Fruit fly (Drosophila melanogaster): ENCODE results near the gene Keap1.

Keap1 gene

dm6 chr3R:17039993-17040807, 39.5 kb downstream of the Keap1 start, which contains the start of the genes CG18213 and Trm7-32:
Gene CG18213 (minus strand): TSS chr3R:17040203.
Gene Trm7-32 (plus strand): TSS chr3R:17040682.
- TF ChIP-seq OdsH (GFP tag; optimal IDR thresholded peaks at IDR 0.05) (no peak), foxo (GFP tag; optimal IDR thresholded peaks at IDR 0.05) (no peak), lola (GFP tag; optimal IDR thresholded peaks at IDR 0.05) (no peak), woc (GFP tag; optimal IDR thresholded peaks at IDR 0.05) (peak; percentile 52), Hr83 (GFP tag; optimal IDR thresholded peaks at IDR 0.05; ENCODE audit: poor library complexity, severe bottlenecking) (no peak), Dif (GFP tag; optimal IDR thresholded peaks at IDR 0.05; ENCODE audit: partially characterized antibody) (no peak), Hnf4 (GFP tag; optimal IDR thresholded peaks at IDR 0.05) (peak; percentile 11), sage (GFP tag; optimal IDR thresholded peaks at IDR 0.05) (no peak)

- TF ChIP-seq sv (GFP tag; optimal IDR thresholded peaks at IDR 0.05) (no peak), Dif (GFP tag; optimal IDR thresholded peaks at IDR 0.05; ENCODE audit: partially characterized antibody) (no peak), CG9705 (GFP tag; optimal IDR thresholded peaks at IDR 0.05) (no peak), GATAd (GFP tag; optimal IDR thresholded peaks at IDR 0.05) (no peak), usp (GFP tag; optimal IDR thresholded peaks at IDR 0.05) (no peak), N (GFP tag; optimal IDR thresholded peaks at IDR 0.05) (no peak)
Measured at dm6 chr3R:17035945-17036344, 43.8 kb downstream of the Keap1 start, which contains the start of gene CG4009. Gene CG4009 (minus strand): TSS chr3R:17036045.

dm6 chr3R:17031502-17031901, 48.2 kb downstream of the Keap1 start, which contains the start of gene CG31268:
Gene CG31268 (plus strand): TSS chr3R:17031802.
- TF ChIP-seq ey (GFP tag; optimal IDR thresholded peaks at IDR 0.05), result no peak
- TF ChIP-seq usp (GFP tag; optimal IDR thresholded peaks at IDR 0.05), result no peak
- no peak for TF ChIP-seq Dfd (GFP tag; optimal IDR thresholded peaks at IDR 0.05)
- TF ChIP-seq sv (GFP tag; optimal IDR thresholded peaks at IDR 0.05), result no peak
- TF ChIP-seq Myc (optimal IDR thresholded peaks at IDR 0.05), result no peak
- TF ChIP-seq Sp1 (GFP tag; optimal IDR thresholded peaks at IDR 0.05), result no peak
- no peak for TF ChIP-seq GATAd (GFP tag; optimal IDR thresholded peaks at IDR 0.05)
- TF ChIP-seq rgr (GFP tag; optimal IDR thresholded peaks at IDR 0.05), result no peak
- TF ChIP-seq psq (GFP tag; optimal IDR thresholded peaks at IDR 0.05), result no peak
- no peak for TF ChIP-seq dmrt93B (GFP tag; optimal IDR thresholded peaks at IDR 0.05)
- TF ChIP-seq Vsx2 (GFP tag; optimal IDR thresholded peaks at IDR 0.05; ENCODE audit: partially characterized antibody), result no peak
- TF ChIP-seq lola (GFP tag; optimal IDR thresholded peaks at IDR 0.05), result no peak
- TF ChIP-seq Abd-B (GFP tag; optimal IDR thresholded peaks at IDR 0.05), result no peak
- TF ChIP-seq Rel (GFP tag; optimal IDR thresholded peaks at IDR 0.05), result no peak
- TF ChIP-seq Rel (tag; optimal IDR thresholded peaks at IDR 0.05), result no peak
- no peak for TF ChIP-seq Jra (GFP tag; optimal IDR thresholded peaks at IDR 0.05)

- TF ChIP-seq dsf (GFP tag; optimal IDR thresholded peaks at IDR 0.05; ENCODE audit: borderline replicate concordance) (no peak), dl (GFP tag; optimal IDR thresholded peaks at IDR 0.05; ENCODE audit: insufficient read depth in 1 of 2, partially characterized antibody in 2 of 2) (no peak), brk (GFP tag; optimal IDR thresholded peaks at IDR 0.05) (no peak), Hnf4 (GFP tag; optimal IDR thresholded peaks at IDR 0.05) (no peak), CrebA (GFP tag; optimal IDR thresholded peaks at IDR 0.05; ENCODE audit: borderline replicate concordance) (no peak), Dfd (GFP tag; optimal IDR thresholded peaks at IDR 0.05) (no peak), CG32264 (GFP tag; optimal IDR thresholded peaks at IDR 0.05) (no peak), usp (GFP tag; optimal IDR thresholded peaks at IDR 0.05) (no peak), jim (GFP tag; optimal IDR thresholded peaks at IDR 0.05) (no peak), br (GFP tag; optimal IDR thresholded peaks at IDR 0.05) (no peak)
Measured at dm6 chr3R:17029796-17030195, 49.9 kb downstream of the Keap1 start.

- TF ChIP-seq Jra (GFP tag; optimal IDR thresholded peaks at IDR 0.05) (no peak), pan (optimal IDR thresholded peaks at IDR 0.05) (no peak), psq (GFP tag; optimal IDR thresholded peaks at IDR 0.05) (no peak), Hnf4 (GFP tag; optimal IDR thresholded peaks at IDR 0.05) (no peak), OdsH (GFP tag; optimal IDR thresholded peaks at IDR 0.05) (no peak), Vsx2 (GFP tag; optimal IDR thresholded peaks at IDR 0.05; ENCODE audit: partially characterized antibody) (no peak), CG32264 (GFP tag; optimal IDR thresholded peaks at IDR 0.05) (no peak), h (GFP tag; optimal IDR thresholded peaks at IDR 0.05) (no peak), fru (GFP tag; optimal IDR thresholded peaks at IDR 0.05) (no peak), N (GFP tag; optimal IDR thresholded peaks at IDR 0.05) (no peak), dsf (GFP tag; optimal IDR thresholded peaks at IDR 0.05; ENCODE audit: borderline replicate concordance) (no peak), Rel (GFP tag; optimal IDR thresholded peaks at IDR 0.05) (no peak), Rel (tag; optimal IDR thresholded peaks at IDR 0.05) (no peak), br (GFP tag; optimal IDR thresholded peaks at IDR 0.05) (no peak), rgr (GFP tag; optimal IDR thresholded peaks at IDR 0.05) (no peak)
Measured at dm6 chr3R:17028393-17028792, 51.4 kb downstream of the Keap1 start, which contains the start of gene CG5225. Gene CG5225 (plus strand): TSS chr3R:17028693.
